Worm (Caenorhabditis elegans) whole organism, young adult: ENCODE data around the gene aptf-4.

Experiments
- D2030.7 ChIP-seq: fragments of 200-800 bp; sonication (Bioruptor generic); IDR thresholded peaks from 2 replicates; pipeline ENCODE4 v1.3.6; 2022; ENCODE audit warnings: missing genetic modification reagents, missing genetic modification characterization, missing compliant biosample characterization
- F10E7.11 ChIP-seq: sonication (generic microtip); optimal IDR thresholded peaks from 2 replicates; lab custom pipeline; 2017; ENCODE audit warnings: mild to moderate bottlenecking, missing genetic modification characterization, moderate library complexity, missing compliant biosample characterization
- F39B2.1 ChIP-seq: fragments of 200-800 bp; sonication (Bioruptor generic); IDR thresholded peaks from 2 replicates; pipeline ENCODE4 v1.3.6; 2022; ENCODE audit warnings: missing genetic modification reagents, missing genetic modification characterization, missing compliant biosample characterization
- F57C9.4 ChIP-seq: sonication (generic microtip); optimal IDR thresholded peaks from 2 replicates; lab custom pipeline; 2017; ENCODE audit warnings: mild to moderate bottlenecking, missing genetic modification characterization, missing compliant biosample characterization
- K11D2.4 ChIP-seq: fragments of 200-800 bp; sonication (Bioruptor generic); IDR thresholded peaks from 2 replicates; pipeline ENCODE4 v1.3.6; 2022; ENCODE audit warnings: missing genetic modification reagents, missing genetic modification characterization, missing compliant biosample characterization
- K12H6.12 ChIP-seq: fragments of 200-800 bp; sonication (Bioruptor generic); optimal IDR thresholded peaks from 2 replicates; lab custom pipeline; 2018; ENCODE audit warnings: mild to moderate bottlenecking, missing genetic modification characterization, missing compliant biosample characterization
- T07F8.4 ChIP-seq: sonication (generic microtip); optimal IDR thresholded peaks from 2 replicates; lab custom pipeline; 2016; ENCODE audit warnings: mild to moderate bottlenecking, missing genetic modification characterization, moderate library complexity, missing compliant biosample characterization
- akir-1 ChIP-seq: fragments of 200-800 bp; sonication (Bioruptor generic); optimal IDR thresholded peaks from 2 replicates; lab custom pipeline; 2018; ENCODE audit warnings: mild to moderate bottlenecking, missing genetic modification characterization, moderate library complexity, missing compliant biosample characterization
- bed-2 ChIP-seq: fragments of 200-800 bp; sonication (Bioruptor generic); IDR thresholded peaks from 2 replicates; pipeline ENCODE4 v1.3.6; 2022; ENCODE audit warnings: missing genetic modification reagents, missing genetic modification characterization, missing compliant biosample characterization
- ceh-100 ChIP-seq: fragments of 200-800 bp; sonication (Bioruptor generic); IDR thresholded peaks from 2 replicates; pipeline ENCODE4 v1.3.6; 2022; ENCODE audit warnings: missing genetic modification reagents, missing genetic modification characterization, missing compliant biosample characterization
- hmg-1.2 ChIP-seq: fragments of 200-800 bp; sonication (Bioruptor generic); IDR thresholded peaks from 2 replicates; pipeline ENCODE4 v1.3.6; 2022; ENCODE audit warnings: missing genetic modification reagents, missing genetic modification characterization, missing compliant biosample characterization
- lin-35 ChIP-seq, 3 experiments: fragments of 150-350 bp in 2 of 3; sonication (generic microtip) in 1 of 3; optimal IDR thresholded peaks; 2 replicates each; lab custom pipeline; 2014 to 2018; ENCODE audit warnings: missing biosample characterization in 3 of 3, missing genetic modification characterization in 3 of 3, missing genetic modification reagents in 3 of 3
- lir-1 ChIP-seq: fragments of 200-800 bp; sonication (Bioruptor generic); conservative IDR thresholded peaks from 2 replicates; pipeline ENCODE4 v1.3.6; 2022; ENCODE audit warnings: missing genetic modification reagents, missing genetic modification characterization, missing compliant biosample characterization
- mcd-1 ChIP-seq: fragments of 200-800 bp; sonication (Bioruptor generic); IDR thresholded peaks from 2 replicates; pipeline ENCODE4 v1.3.6; 2022; ENCODE audit warnings: missing genetic modification reagents, missing genetic modification characterization, missing compliant biosample characterization
- nhr-80 ChIP-seq: sonication (generic microtip); optimal IDR thresholded peaks from 2 replicates; lab custom pipeline; 2016; ENCODE audit warnings: missing genetic modification characterization, missing compliant biosample characterization
- zim-3 ChIP-seq: sonication (generic microtip); optimal IDR thresholded peaks from 2 replicates; lab custom pipeline; 2017; ENCODE audit warnings: mild to moderate bottlenecking, missing genetic modification characterization, moderate library complexity, missing compliant biosample characterization
- ztf-18 ChIP-seq: sonication (generic microtip); optimal IDR thresholded peaks from 2 replicates; lab custom pipeline; 2016; ENCODE audit warnings: missing genotype, mild to moderate bottlenecking, missing genetic modification characterization, missing compliant biosample characterization
- ztf-22 ChIP-seq: fragments of 200-800 bp; sonication (Bioruptor generic); optimal IDR thresholded peaks from 2 replicates; lab custom pipeline; 2018; ENCODE audit warnings: mild to moderate bottlenecking, missing genetic modification characterization, moderate library complexity, missing compliant biosample characterization
- ztf-26 ChIP-seq: sonication (generic microtip); optimal IDR thresholded peaks from 2 replicates; lab custom pipeline; 2017; ENCODE audit warnings: missing genetic modification characterization, missing compliant biosample characterization

Gene aptf-4

DNA sequence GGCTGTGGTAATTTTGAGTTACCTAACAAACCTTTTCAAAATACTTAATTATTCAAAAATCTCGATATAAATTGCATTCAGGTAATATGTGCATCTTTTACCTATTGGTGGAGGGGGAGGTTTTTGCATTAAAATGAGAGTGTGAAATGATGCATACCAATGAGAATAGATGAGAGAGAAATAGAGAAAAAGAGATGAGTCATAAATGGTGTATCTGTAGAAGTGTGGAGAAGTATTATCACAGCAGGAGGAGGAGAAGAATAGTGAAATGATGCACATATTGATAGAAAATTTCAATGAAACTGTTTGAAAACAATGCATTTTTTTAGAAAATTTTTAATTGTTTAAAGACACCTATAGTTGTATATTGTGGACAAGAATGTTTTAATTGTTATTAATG lies 49.7 kb downstream of the aptf-4 start:
- no peak for TF ChIP-seq F39B2.1 (GFP tag; lab: Robert Waterston, UW)
- no peak for TF ChIP-seq ztf-18 (tag; lab: Kevin White, UChicago)
- TF ChIP-seq nhr-80 (tag; lab: Kevin White, UChicago), result peak; percentile 13
- TF ChIP-seq, all 124 proteins: peak for 1

DNA sequence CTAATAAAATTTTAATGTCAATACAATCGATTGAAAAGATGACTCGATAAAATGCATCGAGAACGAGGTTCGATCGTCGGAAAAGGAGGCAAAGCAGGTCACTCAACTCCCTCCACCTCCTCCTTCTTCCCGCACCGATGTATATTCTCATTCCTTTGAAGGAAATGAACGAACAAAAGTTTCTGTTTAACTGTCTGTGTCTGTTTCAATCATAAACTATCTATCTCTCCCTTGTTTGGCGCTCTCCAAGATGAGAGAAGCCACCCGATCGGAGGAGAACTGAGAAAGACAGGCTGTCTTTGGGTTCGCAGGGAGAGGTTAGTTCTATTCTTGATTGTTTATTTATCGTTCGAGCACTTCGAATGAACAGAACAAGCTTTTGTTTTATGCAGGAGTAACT lies 50.3 kb downstream of the aptf-4 start, which contains the start of gene D2085.7:
TSS of gene D2085.7 (plus strand) at position 251 of the 400 bp plus-strand sequence.
- no peak for TF ChIP-seq D2030.7 (GFP tag; lab: Robert Waterston, UW)
- peak; percentile 28; the same call in 1 of the 2 replicates for TF ChIP-seq hmg-1.2 (GFP tag; lab: Robert Waterston, UW)
- no peak for TF ChIP-seq ceh-100

DNA sequence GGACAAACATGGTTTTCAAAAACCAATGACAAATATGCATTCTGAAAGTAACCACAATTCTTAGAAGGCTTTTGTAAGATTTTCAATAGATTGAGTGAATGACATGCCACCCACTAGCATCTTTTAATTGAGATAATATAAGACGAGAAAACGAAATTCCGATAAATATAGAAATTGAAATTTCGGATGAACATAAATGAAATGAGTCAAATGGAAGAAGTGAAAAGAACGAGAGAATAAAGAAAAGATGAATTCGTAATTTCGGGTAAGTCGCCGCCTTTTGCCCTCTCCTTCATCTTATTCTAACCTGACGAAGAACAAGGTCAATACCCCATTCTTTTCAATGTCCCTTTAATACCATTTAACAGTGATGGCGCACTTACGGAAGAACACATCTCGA lies 51.6 kb downstream of the aptf-4 start:
- no peak for TF ChIP-seq zim-3
- TF ChIP-seq lin-35 (GFP tag; optimal IDR thresholded peaks at IDR 0.05; lab: Kevin White, UChicago), result no peak
- TF ChIP-seq K11D2.4 (GFP tag; lab: Robert Waterston, UW), result no peak
- TF ChIP-seq K12H6.12 (tag; lab: Kevin White, UChicago), result no peak
- no peak for TF ChIP-seq ztf-26 (tag; lab: Kevin White, UChicago)
- TF ChIP-seq akir-1 (GFP tag; lab: Kevin White, UChicago), result no peak
- TF ChIP-seq F57C9.4, result no peak
- TF ChIP-seq ztf-22 (GFP tag; lab: Kevin White, UChicago), result no peak
- no peak for TF ChIP-seq bed-2 (GFP tag; lab: Robert Waterston, UW)
- TF ChIP-seq T07F8.4, result no peak
- no peak for TF ChIP-seq mcd-1 (GFP tag; lab: Robert Waterston, UW)
- TF ChIP-seq F10E7.11 (tag; lab: Kevin White, UChicago), result no peak
- no peak for TF ChIP-seq lir-1
